Worm (Caenorhabditis elegans) whole organism, L1 larva: ENCODE measurements around the gene chil-14.

Source experiments
- F16B12.6 ChIP-seq: fragments of 150-350 bp; optimal IDR thresholded peaks from 2 replicates; lab custom pipeline; 2014; ENCODE audit warnings: missing biosample characterization, missing genetic modification characterization
- Y116A8C.19 ChIP-seq: sonication (generic microtip); optimal IDR thresholded peaks from 2 replicates; lab custom pipeline; 2016; ENCODE audit warnings: missing compliant biosample characterization, missing genetic modification characterization, borderline replicate concordance
- aly-2 ChIP-seq: fragments of 150-350 bp; optimal IDR thresholded peaks from 2 replicates; lab custom pipeline; 2014; ENCODE audit warnings: missing biosample characterization, missing genetic modification characterization
- blmp-1 ChIP-seq: fragments of 150-350 bp; optimal IDR thresholded peaks from 2 replicates; lab custom pipeline; 2014; ENCODE audit warnings: missing biosample characterization, missing genetic modification characterization
- ceh-82 ChIP-seq, 3 experiments: fragments of 150-350 bp in 1 of 3; sonication (generic microtip) in 2 of 3; optimal IDR thresholded peaks; 2 replicates each; lab custom pipeline; 2014 to 2017; ENCODE audit warnings: missing biosample characterization in 3 of 3, missing genetic modification characterization in 3 of 3
- ceh-88 ChIP-seq: fragments of 200-800 bp; sonication (Bioruptor generic); IDR thresholded peaks from 2 replicates; pipeline ENCODE4 v1.3.6; 2022; ENCODE audit warnings: missing genetic modification characterization, missing compliant biosample characterization
- ceh-90 ChIP-seq: sonication (generic microtip); optimal IDR thresholded peaks from 2 replicates; lab custom pipeline; 2016; ENCODE audit warnings: missing genetic modification characterization, missing compliant biosample characterization
- dsc-1 ChIP-seq: sonication (generic microtip); optimal IDR thresholded peaks from 2 replicates; lab custom pipeline; 2016; ENCODE audit warnings: mild to moderate bottlenecking, missing genetic modification characterization, missing compliant biosample characterization
- efl-1 ChIP-seq, 4 experiments: fragments of 150-350 bp; optimal IDR thresholded peaks in 3 of 4; peaks in 1 of 4; 1 replicate in 1 of 4; 2 replicates in 3 of 4; lab custom pipeline; 2014; ENCODE audit warnings: missing biosample characterization in 2 of 4, missing genetic modification characterization in 2 of 4, missing genetic modification reagents in 2 of 4
- efl-3 ChIP-seq: fragments of 200-800 bp; sonication (Bioruptor generic); optimal IDR thresholded peaks from 2 replicates; lab custom pipeline; 2018; ENCODE audit warnings: mild to moderate bottlenecking, missing genetic modification characterization, missing compliant biosample characterization
- egl-13 ChIP-seq: sonication (generic microtip); optimal IDR thresholded peaks from 2 replicates; lab custom pipeline; 2016; ENCODE audit warnings: missing genotype, missing genetic modification reagents, missing genetic modification characterization, missing compliant biosample characterization
- elt-2 ChIP-seq: sonication (generic microtip); optimal IDR thresholded peaks from 2 replicates; lab custom pipeline; 2016; ENCODE audit warnings: missing genetic modification characterization, mild to moderate bottlenecking, inconsistent platforms, missing compliant biosample characterization, missing genetic modification reagents
- elt-3 ChIP-seq, 6 experiments: fragments of 150-350 bp in 1 of 6; sonication (generic microtip); optimal IDR thresholded peaks; 2 replicates each; lab custom pipeline; 2017 to 2018; ENCODE audit warnings: missing biosample characterization in 6 of 6, missing genetic modification characterization in 6 of 6, inconsistent platforms in 1 of 6
- grh-1 ChIP-seq: fragments of 200-800 bp; sonication (Bioruptor generic); IDR thresholded peaks from 2 replicates; pipeline ENCODE4 v1.3.6; 2022; ENCODE audit warnings: missing genetic modification reagents, missing genetic modification characterization, missing compliant biosample characterization
- hlh-4 ChIP-seq: sonication (generic microtip); optimal IDR thresholded peaks from 2 replicates; lab custom pipeline; 2016; ENCODE audit warnings: mild to moderate bottlenecking, missing genetic modification characterization, missing compliant biosample characterization
- jun-1 ChIP-seq: fragments of 150-350 bp; optimal IDR thresholded peaks from 2 replicates; lab custom pipeline; 2014; ENCODE audit warnings: missing biosample characterization, missing genetic modification reagents, missing genetic modification characterization
- lin-14 ChIP-seq: fragments of 200-800 bp; sonication (Bioruptor generic); optimal IDR thresholded peaks from 2 replicates; lab custom pipeline; 2018; ENCODE audit warnings: mild to moderate bottlenecking, missing genetic modification characterization, moderate library complexity, missing compliant biosample characterization
- lin-15B ChIP-seq: fragments of 150-350 bp; sonication (generic microtip); optimal IDR thresholded peaks from 3 replicates; lab custom pipeline; 2014; ENCODE audit warnings: missing biosample characterization, missing genetic modification characterization
- lin-39 ChIP-seq: fragments of 150-350 bp; optimal IDR thresholded peaks from 2 replicates; lab custom pipeline; 2014; ENCODE audit warnings: missing biosample characterization, missing genetic modification reagents, missing genetic modification characterization
- lir-3 ChIP-seq: sonication (generic microtip); optimal IDR thresholded peaks from 2 replicates; lab custom pipeline; 2016; ENCODE audit warnings: mild to moderate bottlenecking, missing genetic modification characterization, moderate library complexity, missing compliant biosample characterization; ENCODE audit not compliant: poor library complexity
- lsy-2 ChIP-seq, 2 experiments: fragments of 150-350 bp; optimal IDR thresholded peaks; 2 replicates each; lab custom pipeline; 2014; ENCODE audit warnings: missing biosample characterization in 2 of 2, missing genetic modification characterization in 2 of 2
- mab-9 ChIP-seq: fragments of 200-800 bp; sonication (Bioruptor generic); IDR thresholded peaks from 2 replicates; pipeline ENCODE4 v1.3.6; 2022; ENCODE audit warnings: missing genetic modification reagents, missing genetic modification characterization, missing compliant biosample characterization
- mef-2 ChIP-seq: fragments of 150-350 bp; optimal IDR thresholded peaks from 2 replicates; lab custom pipeline; 2014; ENCODE audit warnings: missing biosample characterization, missing genetic modification characterization
- nhr-11 ChIP-seq: fragments of 150-350 bp; optimal IDR thresholded peaks from 2 replicates; lab custom pipeline; 2014; ENCODE audit warnings: missing biosample characterization, missing genetic modification characterization
- nhr-20 ChIP-seq: sonication (generic microtip); optimal IDR thresholded peaks from 2 replicates; lab custom pipeline; 2016; ENCODE audit warnings: mild to moderate bottlenecking, missing genetic modification characterization, missing compliant biosample characterization
- nhr-237 ChIP-seq: fragments of 150-350 bp; optimal IDR thresholded peaks from 2 replicates; lab custom pipeline; 2014; ENCODE audit warnings: missing biosample characterization, missing genetic modification characterization
- nhr-28 ChIP-seq: fragments of 150-350 bp; optimal IDR thresholded peaks from 2 replicates; lab custom pipeline; 2014; ENCODE audit warnings: missing biosample characterization, missing genetic modification characterization
- nhr-77 ChIP-seq: fragments of 150-350 bp; optimal IDR thresholded peaks from 2 replicates; lab custom pipeline; 2014; ENCODE audit warnings: missing biosample characterization, missing genetic modification characterization
- nhr-84 ChIP-seq: sonication (generic microtip); optimal IDR thresholded peaks from 2 replicates; lab custom pipeline; 2017; ENCODE audit warnings: missing biosample characterization, missing genetic modification characterization
- nhr-85 ChIP-seq: sonication (generic microtip); peaks from one replicate; lab custom pipeline; 2016; ENCODE audit warnings: missing genetic modification characterization, inconsistent platforms, missing compliant biosample characterization
- pqm-1 ChIP-seq: sonication (generic microtip); optimal IDR thresholded peaks from 3 replicates; lab custom pipeline; 2017; ENCODE audit warnings: missing biosample characterization, missing genetic modification characterization
- snu-23 ChIP-seq: sonication (generic microtip); optimal IDR thresholded peaks from 2 replicates; lab custom pipeline; 2016; ENCODE audit warnings: missing genetic modification characterization, missing compliant biosample characterization
- sup-37 ChIP-seq: fragments of 200-800 bp; sonication (Bioruptor generic); optimal IDR thresholded peaks from 2 replicates; lab custom pipeline; 2018; ENCODE audit warnings: mild to moderate bottlenecking, missing genetic modification characterization, missing compliant biosample characterization
- tbx-2 ChIP-seq: sonication (generic microtip); optimal IDR thresholded peaks from 2 replicates; lab custom pipeline; 2016; ENCODE audit warnings: missing genetic modification characterization, missing compliant biosample characterization
- unc-130 ChIP-seq: fragments of 150-350 bp; optimal IDR thresholded peaks from 2 replicates; lab custom pipeline; 2017; ENCODE audit warnings: missing biosample characterization, missing genetic modification characterization, inconsistent platforms
- vab-15 ChIP-seq: sonication (generic microtip); optimal IDR thresholded peaks from 2 replicates; lab custom pipeline; 2017; ENCODE audit warnings: missing genotype, mild to moderate bottlenecking, missing genetic modification characterization, missing compliant biosample characterization
- zip-4 ChIP-seq: fragments of 200-800 bp; sonication (Bioruptor generic); optimal IDR thresholded peaks from 2 replicates; lab custom pipeline; 2018; ENCODE audit warnings: mild to moderate bottlenecking, missing genetic modification characterization, moderate library complexity, missing compliant biosample characterization

The chil-14 gene

ce11 chrV:1438832-1439231, 16.0 kb upstream of the chil-14 start, which contains the start of gene R09B5.11 (continued):
- TF ChIP-seq aly-2 (no peak), nhr-20 (tag; lab: Kevin White, UChicago) (peak; percentile 65), dsc-1 (tag; lab: Kevin White, UChicago) (no peak), elt-3 (tag; optimal IDR thresholded peaks at IDR 0.05; lab: Kevin White, UChicago) (peak in 4 of 6 experiments; percentile 43 to 84 (median 58)), blmp-1 (tag; lab: Kevin White, UChicago) (peak; percentile 7), lsy-2 (tag; optimal IDR thresholded peaks at IDR 0.05; lab: Kevin White, UChicago) (peak in 1 of 2 experiments; percentile 23), nhr-84 (tag; lab: Kevin White, UChicago) (no peak), ceh-90 (tag; lab: Kevin White, UChicago) (no peak), ceh-88 (no peak), nhr-237 (tag; lab: Kevin White, UChicago) (no peak), hlh-4 (tag; lab: Kevin White, UChicago) (no peak), pqm-1 (tag; lab: Kevin White, UChicago) (no peak), F16B12.6 (tag; lab: Kevin White, UChicago) (no peak), Y116A8C.19 (tag; lab: Kevin White, UChicago) (no peak), efl-3 (GFP tag; lab: Kevin White, UChicago) (no peak), nhr-28 (tag; lab: Kevin White, UChicago) (no peak), lir-3 (tag; lab: Kevin White, UChicago) (no peak), elt-2 (no peak), lin-14 (GFP tag; lab: Kevin White, UChicago) (peak; percentile 84), sup-37 (GFP tag; lab: Kevin White, UChicago) (no peak), vab-15 (no peak), tbx-2 (tag; lab: Kevin White, UChicago) (peak; percentile 37), nhr-85 (peak; percentile 89), egl-13 (tag; lab: Kevin White, UChicago) (no peak), snu-23 (GFP tag; lab: Kevin White, UChicago) (peak; percentile 44), nhr-11 (tag; lab: Kevin White, UChicago) (no peak)

- TF ChIP-seq elt-2 (no peak), mef-2 (tag; lab: Kevin White, UChicago) (no peak), lin-15B (tag; lab: Kevin White, UChicago) (no peak), mab-9 (GFP tag; lab: Robert Waterston, UW) (no peak), grh-1 (GFP tag; lab: Robert Waterston, UW) (no peak), lir-3 (tag; lab: Kevin White, UChicago) (no peak), zip-4 (GFP tag; lab: Kevin White, UChicago) (no peak), nhr-77 (tag; lab: Kevin White, UChicago) (no peak), ceh-82 (tag; optimal IDR thresholded peaks at IDR 0.05; lab: Kevin White, UChicago) (no peak), snu-23 (GFP tag; lab: Kevin White, UChicago) (no peak), unc-130 (tag; lab: Kevin White, UChicago) (no peak), nhr-28 (tag; lab: Kevin White, UChicago) (no peak), pqm-1 (tag; lab: Kevin White, UChicago) (no peak), jun-1 (tag; lab: Kevin White, UChicago) (no peak)
Measured at ce11 chrV:1442042-1442441, 12.8 kb upstream of the chil-14 start, which contains the start of gene cnc-11. TSS of gene cnc-11 (plus strand) at chrV:1442342.

- no peak for TF ChIP-seq lin-39 (tag; lab: Kevin White, UChicago)
- TF ChIP-seq efl-1 (optimal IDR thresholded peaks at IDR 0.05; lab: Kevin White, UChicago) = no peak
- TF ChIP-seq efl-1 (GFP tag; optimal IDR thresholded peaks at IDR 0.05 in 1 of 2; lab: Kevin White, UChicago) = no peak
- TF ChIP-seq elt-2 = no peak
- TF ChIP-seq lin-15B (tag; lab: Kevin White, UChicago) = no peak
- TF ChIP-seq zip-4 (GFP tag; lab: Kevin White, UChicago) = no peak
- no peak for TF ChIP-seq tbx-2 (tag; lab: Kevin White, UChicago)
- TF ChIP-seq lsy-2 (tag; optimal IDR thresholded peaks at IDR 0.05; lab: Kevin White, UChicago) = no peak
Measured at ce11 chrV:1444180-1444579, 10.7 kb upstream of the chil-14 start, which contains the start of gene cnc-1. TSS of gene cnc-1 (minus strand) at chrV:1444280.
